Worm (Caenorhabditis elegans) whole organism, L2 larva: Measurements from ENCODE around the gene nhr-128.
A peak's percentile ranks its signal among the peaks of the same experiment; 100 is the strongest.

Source experiments
- C34F6.9 ChIP-seq: fragments of 150-350 bp; optimal IDR thresholded peaks from 2 replicates; lab custom pipeline; 2014; ENCODE audit warnings: missing biosample characterization, missing genetic modification characterization
- F13H6.1 ChIP-seq: sonication (generic microtip); optimal IDR thresholded peaks from 2 replicates; lab custom pipeline; 2016; ENCODE audit warnings: missing genetic modification characterization, missing compliant biosample characterization
- R02D3.7 ChIP-seq: fragments of 150-350 bp; optimal IDR thresholded peaks from 2 replicates; lab custom pipeline; 2014; ENCODE audit warnings: missing biosample characterization, missing genetic modification characterization
- Y55F3AM.14 ChIP-seq: fragments of 200-800 bp; sonication (Bioruptor generic); optimal IDR thresholded peaks from 2 replicates; lab custom pipeline; 2018; ENCODE audit warnings: mild to moderate bottlenecking, missing genetic modification characterization, missing compliant biosample characterization
- ZK546.5 ChIP-seq: sonication (generic microtip); optimal IDR thresholded peaks from 2 replicates; lab custom pipeline; 2017; ENCODE audit warnings: missing biosample characterization, missing genetic modification characterization
- blmp-1 ChIP-seq: sonication (generic microtip); optimal IDR thresholded peaks from 2 replicates; lab custom pipeline; 2017; ENCODE audit warnings: missing genetic modification characterization, mild to moderate bottlenecking, missing compliant biosample characterization, antibody characterized with exemption, moderate library complexity; ENCODE audit not compliant: insufficient read depth
- crh-2 ChIP-seq: sonication (generic microtip); optimal IDR thresholded peaks from 2 replicates; lab custom pipeline; 2017; ENCODE audit warnings: missing biosample characterization, missing genetic modification characterization
- egl-27 ChIP-seq: sonication (generic microtip); optimal IDR thresholded peaks from 3 replicates; lab custom pipeline; 2017; ENCODE audit warnings: missing biosample characterization, missing genetic modification reagents, missing genetic modification characterization
- elt-1 ChIP-seq: fragments of 150-350 bp; optimal IDR thresholded peaks from 2 replicates; lab custom pipeline; 2014; ENCODE audit warnings: missing biosample characterization, missing genetic modification characterization
- elt-3 ChIP-seq: sonication (generic microtip); optimal IDR thresholded peaks from 2 replicates; lab custom pipeline; 2017; ENCODE audit warnings: missing biosample characterization, missing genetic modification characterization
- fos-1 ChIP-seq: fragments of 150-350 bp; optimal IDR thresholded peaks from 2 replicates; lab custom pipeline; 2014; ENCODE audit warnings: missing biosample characterization, missing genetic modification characterization
- gmeb-1 ChIP-seq: fragments of 150-350 bp; optimal IDR thresholded peaks from 2 replicates; lab custom pipeline; 2014; ENCODE audit warnings: missing biosample characterization, missing genetic modification characterization
- lin-11 ChIP-seq: fragments of 150-350 bp; sonication (generic microtip); optimal IDR thresholded peaks from 2 replicates; lab custom pipeline; 2014; ENCODE audit warnings: missing biosample characterization, missing genetic modification characterization, inconsistent platforms, mixed read lengths
- lin-39 ChIP-seq: fragments of 150-350 bp; optimal IDR thresholded peaks from 2 replicates; lab custom pipeline; 2014; ENCODE audit warnings: missing biosample characterization, missing genetic modification reagents, missing genetic modification characterization
- mbf-1 ChIP-seq: sonication (generic microtip); optimal IDR thresholded peaks from 2 replicates; lab custom pipeline; 2017; ENCODE audit warnings: missing biosample characterization, missing genetic modification characterization
- mdl-1 ChIP-seq, 2 experiments: fragments of 150-350 bp in 1 of 2; sonication (generic microtip) in 1 of 2; optimal IDR thresholded peaks; 2 replicates each; lab custom pipeline; 2017; ENCODE audit warnings: missing biosample characterization in 2 of 2, missing genetic modification characterization in 2 of 2
- nhr-11 ChIP-seq: fragments of 150-350 bp; optimal IDR thresholded peaks from 2 replicates; lab custom pipeline; 2014; ENCODE audit warnings: missing biosample characterization, missing genetic modification characterization
- nhr-129 ChIP-seq: fragments of 150-350 bp; optimal IDR thresholded peaks from 2 replicates; lab custom pipeline; 2014; ENCODE audit warnings: missing biosample characterization, missing genetic modification characterization
- nhr-21 ChIP-seq: fragments of 150-350 bp; optimal IDR thresholded peaks from 2 replicates; lab custom pipeline; 2014; ENCODE audit warnings: missing biosample characterization, missing genetic modification characterization
- nhr-25 ChIP-seq: fragments of 150-350 bp; sonication (generic microtip); optimal IDR thresholded peaks from 3 replicates; lab custom pipeline; 2014; ENCODE audit warnings: missing biosample characterization, missing genetic modification characterization
- nhr-6 ChIP-seq: fragments of 150-350 bp; optimal IDR thresholded peaks from 2 replicates; lab custom pipeline; 2014; ENCODE audit warnings: missing biosample characterization, missing genetic modification characterization
- nhr-77 ChIP-seq: fragments of 150-350 bp; optimal IDR thresholded peaks from 2 replicates; lab custom pipeline; 2014; ENCODE audit warnings: missing biosample characterization, missing genetic modification characterization
- peb-1 ChIP-seq: fragments of 150-350 bp; optimal IDR thresholded peaks from 2 replicates; lab custom pipeline; 2014; ENCODE audit warnings: missing biosample characterization, missing genetic modification characterization
- skn-1 ChIP-seq: sonication (generic microtip); optimal IDR thresholded peaks from 2 replicates; lab custom pipeline; 2017; ENCODE audit warnings: missing biosample characterization, missing genetic modification characterization
- sma-9 ChIP-seq, 2 experiments: fragments of 150-350 bp in 1 of 2; sonication (generic microtip) in 1 of 2; optimal IDR thresholded peaks; 2 replicates each; lab custom pipeline; 2014 to 2016; ENCODE audit warnings: missing genetic modification characterization in 2 of 2, mild to moderate bottlenecking in 1 of 2, missing biosample characterization in 1 of 2, missing compliant biosample characterization in 1 of 2, missing genetic modification reagents in 1 of 2, moderate library complexity in 1 of 2
- snpc-4 ChIP-seq: fragments of 150-350 bp; optimal IDR thresholded peaks from 2 replicates; lab custom pipeline; 2014; ENCODE audit warnings: missing biosample characterization, missing genetic modification characterization
- unc-39 ChIP-seq: fragments of 150-350 bp; optimal IDR thresholded peaks from 2 replicates; lab custom pipeline; 2014; ENCODE audit warnings: missing biosample characterization, missing genetic modification characterization
- unc-62 ChIP-seq: fragments of 150-350 bp; optimal IDR thresholded peaks from 2 replicates; lab custom pipeline; 2014; ENCODE audit warnings: missing biosample characterization, missing genetic modification reagents, missing genetic modification characterization
- ztf-1 ChIP-seq: fragments of 200-800 bp; sonication (Bioruptor generic); conservative IDR thresholded peaks from 2 replicates; pipeline ENCODE4 v1.3.6; 2022; ENCODE audit warnings: missing genetic modification characterization, missing compliant biosample characterization

nhr-128 gene

ce11 chrV:2183162-2183561 lies 38.7 kb upstream of the nhr-128 start, which contains the start of gene cyp-33C2:
cyp-33C2 (plus strand) TSS chrV:2183488.
- no peak for TF ChIP-seq nhr-77
- no peak for TF ChIP-seq skn-1 (tag; lab: Kevin White, UChicago)
- no peak for TF ChIP-seq ztf-1 (GFP tag; lab: Robert Waterston, UW)
- no peak for TF ChIP-seq elt-1 (tag; lab: Kevin White, UChicago)
- no peak for TF ChIP-seq nhr-25
- no peak for TF ChIP-seq egl-27
- TF ChIP-seq blmp-1 (tag; lab: Kevin White, UChicago), result no peak
- TF ChIP-seq lin-11 (tag; lab: Kevin White, UChicago), result no peak

- TF ChIP-seq lin-11 (tag; lab: Kevin White, UChicago), result no peak
- TF ChIP-seq, all 48 proteins: peak for 0
These were observed 36.4 kb upstream of the nhr-128 start for ce11 chrV:2185486-2185885.

- TF ChIP-seq ZK546.5 (tag; lab: Kevin White, UChicago) (no peak), lin-11 (tag; lab: Kevin White, UChicago) (no peak), nhr-21 (tag; lab: Kevin White, UChicago) (no peak), nhr-11 (tag; lab: Kevin White, UChicago) (no peak), sma-9 (GFP tag; optimal IDR thresholded peaks at IDR 0.05; lab: Kevin White, UChicago) (no peak), sma-9 (tag; optimal IDR thresholded peaks at IDR 0.05; lab: Kevin White, UChicago) (no peak), unc-39 (tag; lab: Kevin White, UChicago) (no peak)
These were observed 34.0 kb upstream of the nhr-128 start, which contains the start of gene Y5H2B.3 for ce11 chrV:2187864-2188345. Y5H2B.3 (plus strand) TSS chrV:2188295.

- TF ChIP-seq egl-27, result no peak
- TF ChIP-seq nhr-6 (tag; lab: Kevin White, UChicago), result no peak
- no peak for TF ChIP-seq crh-2 (tag; lab: Kevin White, UChicago)
- no peak for TF ChIP-seq lin-39 (tag; lab: Kevin White, UChicago)
- no peak for TF ChIP-seq R02D3.7 (tag; lab: Kevin White, UChicago)
- TF ChIP-seq fos-1 (tag; lab: Kevin White, UChicago), result no peak
- no peak for TF ChIP-seq lin-11 (tag; lab: Kevin White, UChicago)
- TF ChIP-seq sma-9 (GFP tag; optimal IDR thresholded peaks at IDR 0.05; lab: Kevin White, UChicago), result no peak
- TF ChIP-seq sma-9 (tag; optimal IDR thresholded peaks at IDR 0.05; lab: Kevin White, UChicago), result no peak
- TF ChIP-seq, all 48 proteins: peak for 0
These were observed 31.5 kb upstream of the nhr-128 start for ce11 chrV:2190383-2190782.

ce11 chrV:2191122-2191521 lies 30.7 kb upstream of the nhr-128 start, which contains the start of gene srbc-42:
srbc-42 (minus strand) TSS chrV:2191222.
- TF ChIP-seq skn-1 (tag; lab: Kevin White, UChicago), result no peak
- no peak for TF ChIP-seq lin-39 (tag; lab: Kevin White, UChicago)
- TF ChIP-seq peb-1, result no peak
- no peak for TF ChIP-seq mbf-1 (tag; lab: Kevin White, UChicago)
- TF ChIP-seq unc-62 (GFP tag; lab: Kevin White, UChicago), result no peak
- TF ChIP-seq blmp-1 (tag; lab: Kevin White, UChicago), result no peak
- TF ChIP-seq, all 48 proteins: peak for 0

- peak; percentile 15 for TF ChIP-seq fos-1 (tag; lab: Kevin White, UChicago)
- TF ChIP-seq C34F6.9 (tag; lab: Kevin White, UChicago), result no peak
- peak; percentile 13 for TF ChIP-seq crh-2 (tag; lab: Kevin White, UChicago)
- no peak for TF ChIP-seq F13H6.1 (tag; lab: Kevin White, UChicago)
- no peak for TF ChIP-seq elt-3
- TF ChIP-seq snpc-4, result no peak
- TF ChIP-seq Y55F3AM.14, result no peak
- TF ChIP-seq nhr-129 (tag; lab: Kevin White, UChicago), result no peak
- TF ChIP-seq blmp-1 (tag; lab: Kevin White, UChicago), result no peak
- no peak for TF ChIP-seq mdl-1 (tag; optimal IDR thresholded peaks at IDR 0.05; lab: Kevin White, UChicago)
- no peak for TF ChIP-seq mbf-1 (tag; lab: Kevin White, UChicago)
- TF ChIP-seq gmeb-1, result peak; percentile 43
- TF ChIP-seq lin-11 (tag; lab: Kevin White, UChicago), result no peak
- TF ChIP-seq sma-9 (GFP tag; optimal IDR thresholded peaks at IDR 0.05; lab: Kevin White, UChicago), result peak; percentile 32
- TF ChIP-seq sma-9 (tag; optimal IDR thresholded peaks at IDR 0.05; lab: Kevin White, UChicago), result no peak
- no peak for TF ChIP-seq ZK546.5 (tag; lab: Kevin White, UChicago)
These were observed 29.7 kb upstream of the nhr-128 start, which contains the start of gene nhr-13 for ce11 chrV:2192117-2192516. nhr-13 (plus strand) TSS chrV:2192485.
